Fruit fly (Drosophila melanogaster) whole organism, prepupa: ENCODE measurements around the gene Graf.

Experiments used
- Blimp-1 ChIP-seq: fragments of 200-800 bp; sonication (Bioruptor generic); optimal IDR thresholded peaks from 3 replicates; lab custom pipeline; 2017; ENCODE audit warnings: missing biosample characterization, missing genetic modification characterization, mild to moderate bottlenecking, moderate library complexity, missing genetic modification reagents
- CG11294 ChIP-seq: fragments of 200-800 bp; sonication (Bioruptor generic); IDR thresholded peaks from 2 replicates; pipeline ENCODE4 v1.3.6; 2022; ENCODE audit warnings: missing biosample characterization, missing genetic modification characterization
- CG11762 ChIP-seq: fragments of 200-800 bp; sonication (Bioruptor generic); optimal IDR thresholded peaks from 3 replicates; lab custom pipeline; 2016; ENCODE audit warnings: missing biosample characterization, missing genetic modification characterization; ENCODE audit not compliant: insufficient read depth
- CG15336 ChIP-seq: fragments of 200-800 bp; sonication (Bioruptor generic); IDR thresholded peaks from 2 replicates; pipeline ENCODE4 v1.3.6; 2022; ENCODE audit warnings: missing biosample characterization, missing genetic modification characterization
- CG16779 ChIP-seq: fragments of 200-800 bp; sonication (Bioruptor generic); optimal IDR thresholded peaks from 3 replicates; lab custom pipeline; 2017; ENCODE audit warnings: missing biosample characterization, mild to moderate bottlenecking, missing genetic modification characterization
- CG3032 ChIP-seq: fragments of 200-800 bp; optimal IDR thresholded peaks from 2 replicates; lab custom pipeline; 2019; ENCODE audit warnings: missing biosample characterization, mild to moderate bottlenecking, missing genetic modification characterization, moderate library complexity
- CG32006 ChIP-seq: fragments of 200-800 bp; sonication (Bioruptor generic); optimal IDR thresholded peaks from 3 replicates; lab custom pipeline; 2017; ENCODE audit warnings: missing biosample characterization, mild to moderate bottlenecking, missing genetic modification characterization
- CG3919 ChIP-seq: fragments of 200-800 bp; sonication (Bioruptor generic); optimal IDR thresholded peaks from 3 replicates; lab custom pipeline; 2016; ENCODE audit warnings: missing biosample characterization, missing genetic modification characterization
- CG6792 ChIP-seq: fragments of 200-800 bp; sonication (Bioruptor generic); optimal IDR thresholded peaks from 3 replicates; lab custom pipeline; 2016; ENCODE audit warnings: missing biosample characterization, missing genetic modification characterization
- CG6808 ChIP-seq: fragments of 200-800 bp; sonication (Bioruptor generic); optimal IDR thresholded peaks from 3 replicates; lab custom pipeline; 2017; ENCODE audit warnings: missing biosample characterization, missing genetic modification characterization, mild to moderate bottlenecking, moderate library complexity, missing genetic modification reagents
- CG6854 ChIP-seq: fragments of 200-800 bp; sonication (Bioruptor generic); optimal IDR thresholded peaks from 2 replicates; lab custom pipeline; 2017; ENCODE audit warnings: missing biosample characterization, mild to moderate bottlenecking, missing genetic modification characterization
- CG8119 ChIP-seq: fragments of 200-800 bp; sonication (Bioruptor generic); IDR thresholded peaks from 3 replicates; pipeline ENCODE4 v1.3.6; 2022; ENCODE audit warnings: missing biosample characterization, missing genetic modification characterization
- CG8632 ChIP-seq: fragments of 200-800 bp; sonication (Bioruptor generic); optimal IDR thresholded peaks from 3 replicates; lab custom pipeline; 2016; ENCODE audit warnings: missing biosample characterization, missing genetic modification characterization
- Eip75B ChIP-seq: fragments of 200-800 bp; sonication (Bioruptor generic); optimal IDR thresholded peaks from 3 replicates; lab custom pipeline; 2016; ENCODE audit warnings: missing biosample characterization, missing genetic modification characterization
- Eip78C ChIP-seq: fragments of 200-800 bp; sonication (Bioruptor generic); peaks from one replicate; lab custom pipeline; 2016; ENCODE audit warnings: missing biosample characterization, missing genetic modification characterization
- Eip93F ChIP-seq: fragments of 200-800 bp; sonication (Bioruptor generic); optimal IDR thresholded peaks from 2 replicates; lab custom pipeline; 2016; ENCODE audit warnings: missing biosample characterization, mild to moderate bottlenecking, missing genetic modification characterization
- Ets21C ChIP-seq: fragments of 200-800 bp; sonication (Bioruptor generic); optimal IDR thresholded peaks from 3 replicates; lab custom pipeline; 2016; ENCODE audit warnings: missing biosample characterization, missing genetic modification characterization
- Ets96B ChIP-seq: fragments of 200-800 bp; optimal IDR thresholded peaks from 2 replicates; lab custom pipeline; 2019; ENCODE audit warnings: missing biosample characterization, mild to moderate bottlenecking, missing genetic modification characterization, moderate library complexity
- Gug ChIP-seq: fragments of 200-800 bp; sonication (Bioruptor generic); IDR thresholded peaks from 2 replicates; pipeline ENCODE4 v1.3.6; 2022; ENCODE audit warnings: missing biosample characterization, missing genetic modification characterization
- Hr38 ChIP-seq: sonication (Bioruptor generic); optimal IDR thresholded peaks from 2 replicates; lab custom pipeline; 2016; ENCODE audit warnings: missing biosample characterization, missing genetic modification characterization
- OdsH ChIP-seq: fragments of 200-800 bp; sonication (Bioruptor generic); optimal IDR thresholded peaks from 3 replicates; lab custom pipeline; 2016; ENCODE audit warnings: missing biosample characterization, missing genetic modification characterization
- Sox15 ChIP-seq: fragments of 200-800 bp; sonication (Bioruptor generic); optimal IDR thresholded peaks from 3 replicates; lab custom pipeline; 2016; ENCODE audit warnings: missing biosample characterization, missing genetic modification characterization
- achi ChIP-seq: fragments of 200-800 bp; sonication (Bioruptor generic); optimal IDR thresholded peaks from 3 replicates; lab custom pipeline; 2016; ENCODE audit warnings: missing biosample characterization, missing genetic modification characterization
- dsx ChIP-seq: fragments of 200-800 bp; optimal IDR thresholded peaks from 3 replicates; lab custom pipeline; 2019; ENCODE audit warnings: missing biosample characterization, mild to moderate bottlenecking, missing genetic modification characterization, moderate library complexity; ENCODE audit not compliant: poor library complexity, severe bottlenecking
- eg ChIP-seq: fragments of 200-800 bp; sonication (Bioruptor generic); IDR thresholded peaks from 3 replicates; pipeline ENCODE4 v1.3.6; 2022; ENCODE audit warnings: missing biosample characterization, missing genetic modification characterization
- fd59A ChIP-seq: fragments of 200-800 bp; sonication (Bioruptor generic); optimal IDR thresholded peaks from 2 replicates; lab custom pipeline; 2017; ENCODE audit warnings: missing biosample characterization, mild to moderate bottlenecking, missing genetic modification characterization, missing genetic modification reagents
- fd85E ChIP-seq: fragments of 200-800 bp; sonication (Bioruptor generic); optimal IDR thresholded peaks from 3 replicates; lab custom pipeline; 2016; ENCODE audit warnings: missing biosample characterization, missing genetic modification characterization
- fkh ChIP-seq: fragments of 200-800 bp; sonication (Bioruptor generic); optimal IDR thresholded peaks from 3 replicates; lab custom pipeline; 2017; ENCODE audit warnings: missing biosample characterization, mild to moderate bottlenecking, missing genetic modification characterization, moderate library complexity
- lz ChIP-seq: fragments of 200-800 bp; sonication (Bioruptor generic); optimal IDR thresholded peaks from 3 replicates; lab custom pipeline; 2016; ENCODE audit warnings: missing biosample characterization, missing genetic modification characterization
- net ChIP-seq: fragments of 200-800 bp; sonication (Bioruptor generic); optimal IDR thresholded peaks from 3 replicates; lab custom pipeline; 2016; ENCODE audit warnings: missing biosample characterization, missing genetic modification characterization
- pdm3 ChIP-seq: fragments of 200-800 bp; sonication (Bioruptor generic); optimal IDR thresholded peaks from 3 replicates; lab custom pipeline; 2016; ENCODE audit warnings: missing biosample characterization, missing genetic modification characterization
- spab ChIP-seq: fragments of 200-800 bp; sonication (Bioruptor generic); optimal IDR thresholded peaks from 2 replicates; lab custom pipeline; 2017; ENCODE audit warnings: missing biosample characterization, mild to moderate bottlenecking, missing genetic modification characterization, missing genetic modification reagents
- svp ChIP-seq: fragments of 200-800 bp; sonication (Bioruptor generic); peaks from one replicate; lab custom pipeline; 2016; ENCODE audit warnings: missing biosample characterization, missing genetic modification characterization
- topi ChIP-seq: fragments of 200-800 bp; sonication (Bioruptor generic); optimal IDR thresholded peaks from 3 replicates; lab custom pipeline; 2016; ENCODE audit warnings: missing biosample characterization, missing genetic modification characterization
- vri ChIP-seq: fragments of 200-800 bp; sonication (Bioruptor generic); optimal IDR thresholded peaks from 3 replicates; lab custom pipeline; 2016; ENCODE audit warnings: missing biosample characterization, mild to moderate bottlenecking, missing genetic modification characterization

Graf gene

DNA sequence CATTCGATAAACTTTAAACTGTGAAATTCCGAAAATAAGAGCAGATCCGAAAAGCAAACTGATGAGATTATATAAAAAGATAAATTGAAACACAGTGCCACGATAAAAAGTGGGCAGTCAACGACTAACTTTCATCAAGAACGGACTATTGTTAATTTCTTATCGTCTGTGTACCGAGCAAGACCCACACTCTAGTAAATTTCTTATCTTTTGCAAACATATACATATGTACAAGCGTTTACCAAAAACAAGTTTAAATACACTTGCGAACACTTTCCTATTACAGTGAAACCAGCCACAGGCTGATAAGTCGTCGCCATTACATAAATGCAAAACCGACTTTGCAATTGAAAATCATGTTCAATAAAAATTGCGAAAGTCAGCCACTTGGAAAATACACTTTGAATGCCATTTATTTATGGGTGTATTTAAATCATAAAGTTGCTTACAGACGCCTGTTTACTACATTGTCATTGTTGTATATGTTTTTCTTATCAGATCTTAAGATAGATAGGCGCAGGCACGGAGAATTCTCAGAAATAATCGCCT lies 1.8 kb downstream of the Graf start:
- no peak for TF ChIP-seq fd85E
- peak; percentile 50 for TF ChIP-seq fkh (GFP tag; lab: Kevin White, UChicago)
- TF ChIP-seq dsx (GFP tag; lab: Kevin White, UChicago): no peak
- TF ChIP-seq pdm3 (GFP tag; lab: Kevin White, UChicago): no peak
- TF ChIP-seq CG6808 (GFP tag; lab: Kevin White, UChicago): no peak
- TF ChIP-seq Sox15 (GFP tag; lab: Kevin White, UChicago): no peak
- no peak for TF ChIP-seq OdsH (GFP tag; lab: Kevin White, UChicago)
- no peak for TF ChIP-seq topi (GFP tag; lab: Kevin White, UChicago)
- TF ChIP-seq Eip78C (GFP tag; lab: Kevin White, UChicago): peak; percentile 20
- no peak for TF ChIP-seq Eip75B (GFP tag; lab: Kevin White, UChicago)
- no peak for TF ChIP-seq CG15336 (GFP tag; lab: Robert Waterston, UW)
- no peak for TF ChIP-seq eg (GFP tag; lab: Robert Waterston, UW)
- no peak for TF ChIP-seq CG8119 (GFP tag; lab: Robert Waterston, UW)
- TF ChIP-seq achi (GFP tag; lab: Kevin White, UChicago): no peak
- TF ChIP-seq CG6792 (GFP tag; lab: Kevin White, UChicago): no peak
- no peak for TF ChIP-seq CG3032
- no peak for TF ChIP-seq svp (GFP tag; lab: Kevin White, UChicago)
- no peak for TF ChIP-seq fd59A (GFP tag; lab: Kevin White, UChicago)
- peak; percentile 37 for TF ChIP-seq vri (GFP tag; lab: Kevin White, UChicago)
- no peak for TF ChIP-seq CG32006 (GFP tag; lab: Kevin White, UChicago)
- TF ChIP-seq Gug (GFP tag; lab: Robert Waterston, UW): no peak
- no peak for TF ChIP-seq spab (GFP tag; lab: Kevin White, UChicago)

DNA sequence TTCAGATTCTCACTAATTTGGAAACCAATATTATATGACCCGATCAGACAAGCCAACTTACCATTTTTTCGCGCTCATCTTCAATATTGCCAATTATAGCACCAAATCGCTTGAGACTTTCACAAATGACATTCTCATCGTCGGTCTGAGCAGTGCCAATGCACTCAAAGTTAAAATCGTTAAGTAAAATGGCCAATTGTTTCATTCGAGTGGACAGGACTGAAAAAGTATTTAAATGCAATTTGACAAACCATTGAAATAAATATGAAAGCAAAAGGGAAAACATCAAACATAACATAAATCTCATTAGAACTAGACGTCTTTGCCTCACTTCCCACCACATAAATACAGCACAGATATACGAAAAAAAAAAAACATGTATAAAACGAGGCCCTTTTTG lies 4.5 kb downstream of the Graf start, which contains the start of gene CG8260:
CG8260 (plus strand) TSS at position 301 of the 400 bp plus-strand sequence.
- TF ChIP-seq CG3919 (GFP tag; lab: Kevin White, UChicago) (no peak), Eip93F (no peak), CG6854 (GFP tag; lab: Kevin White, UChicago) (no peak), fkh (GFP tag; lab: Kevin White, UChicago) (no peak), CG3032 (no peak), OdsH (GFP tag; lab: Kevin White, UChicago) (no peak)

DNA sequence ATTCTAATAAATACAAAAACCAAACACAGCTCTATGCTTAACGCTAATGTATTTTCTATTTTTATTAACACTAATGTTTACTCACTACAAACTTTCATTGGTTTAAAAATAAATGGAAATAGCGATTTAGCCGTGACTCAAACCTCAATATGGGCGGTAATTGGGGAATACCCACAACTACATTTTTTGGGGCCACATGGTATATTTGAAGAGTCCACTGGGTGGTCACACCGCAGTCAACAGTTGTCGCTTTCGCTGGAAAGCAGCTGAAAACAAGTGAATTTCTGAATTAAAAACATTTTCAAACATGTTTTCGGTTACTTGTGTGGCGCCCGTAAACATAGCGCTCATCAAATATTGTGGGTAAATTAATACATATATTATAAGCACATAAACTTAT lies 11.6 kb downstream of the Graf start, which contains the start of gene Mvd:
Mvd (plus strand) TSS at position 222 of the 400 bp plus-strand sequence.
- TF ChIP-seq CG3032 (peak; percentile 6), Eip78C (GFP tag; lab: Kevin White, UChicago) (peak; percentile 64), Ets21C (GFP tag; lab: Kevin White, UChicago) (no peak), OdsH (GFP tag; lab: Kevin White, UChicago) (no peak), Blimp-1 (GFP tag; lab: Kevin White, UChicago) (peak; percentile 65), svp (GFP tag; lab: Kevin White, UChicago) (no peak), fkh (GFP tag; lab: Kevin White, UChicago) (peak; percentile 90), CG16779 (tag; lab: Kevin White, UChicago) (no peak), lz (no peak)

DNA sequence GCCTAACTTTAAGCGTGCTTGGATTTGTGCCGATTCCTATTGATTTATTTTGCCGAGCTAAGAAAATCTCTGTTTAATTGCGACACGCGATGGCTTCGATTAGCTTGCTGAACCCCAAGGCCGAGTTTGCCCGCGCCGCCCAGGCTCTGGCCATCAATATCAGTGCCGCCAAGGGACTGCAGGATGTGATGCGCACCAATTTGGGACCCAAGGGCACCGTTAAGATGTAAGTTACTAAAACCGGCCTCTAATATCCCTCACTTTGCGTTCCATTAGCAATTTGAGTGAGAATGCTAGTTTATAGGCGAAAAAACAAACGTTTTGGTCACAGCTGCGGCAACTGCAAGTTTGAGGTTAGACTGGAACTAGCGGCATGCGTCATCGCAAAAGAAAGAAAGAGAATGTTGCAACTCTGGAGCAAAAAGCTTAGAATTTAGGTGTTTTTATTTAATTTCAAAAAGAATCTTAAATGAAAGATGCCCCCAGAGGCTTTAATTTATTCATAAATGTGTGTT lies 13.8 kb downstream of the Graf start:
- TF ChIP-seq CG6854 (GFP tag; lab: Kevin White, UChicago): no peak
- no peak for TF ChIP-seq Blimp-1 (GFP tag; lab: Kevin White, UChicago)
- no peak for TF ChIP-seq net (GFP tag; lab: Kevin White, UChicago)
- TF ChIP-seq fd59A (GFP tag; lab: Kevin White, UChicago): no peak
- TF ChIP-seq Hr38: no peak
- no peak for TF ChIP-seq CG8632 (GFP tag; lab: Kevin White, UChicago)
- no peak for TF ChIP-seq CG11294 (GFP tag; lab: Robert Waterston, UW)
- TF ChIP-seq CG11762: no peak
- no peak for TF ChIP-seq fkh (GFP tag; lab: Kevin White, UChicago)
- TF ChIP-seq Ets96B (tag; lab: Kevin White, UChicago): no peak
